Fruit fly (Drosophila melanogaster) S2 (cell line): Measurements from ENCODE around the gene Ac13E.

Experiments
- CG8478 ChIP-seq: fragments of >200 bp; optimal IDR thresholded peaks from 2 replicates; lab custom pipeline; 2018
- CTCF ChIP-seq, 2 experiments: fragments of >200 bp; optimal IDR thresholded peaks; 2 replicates each; lab custom pipeline; 2018

DNA sequence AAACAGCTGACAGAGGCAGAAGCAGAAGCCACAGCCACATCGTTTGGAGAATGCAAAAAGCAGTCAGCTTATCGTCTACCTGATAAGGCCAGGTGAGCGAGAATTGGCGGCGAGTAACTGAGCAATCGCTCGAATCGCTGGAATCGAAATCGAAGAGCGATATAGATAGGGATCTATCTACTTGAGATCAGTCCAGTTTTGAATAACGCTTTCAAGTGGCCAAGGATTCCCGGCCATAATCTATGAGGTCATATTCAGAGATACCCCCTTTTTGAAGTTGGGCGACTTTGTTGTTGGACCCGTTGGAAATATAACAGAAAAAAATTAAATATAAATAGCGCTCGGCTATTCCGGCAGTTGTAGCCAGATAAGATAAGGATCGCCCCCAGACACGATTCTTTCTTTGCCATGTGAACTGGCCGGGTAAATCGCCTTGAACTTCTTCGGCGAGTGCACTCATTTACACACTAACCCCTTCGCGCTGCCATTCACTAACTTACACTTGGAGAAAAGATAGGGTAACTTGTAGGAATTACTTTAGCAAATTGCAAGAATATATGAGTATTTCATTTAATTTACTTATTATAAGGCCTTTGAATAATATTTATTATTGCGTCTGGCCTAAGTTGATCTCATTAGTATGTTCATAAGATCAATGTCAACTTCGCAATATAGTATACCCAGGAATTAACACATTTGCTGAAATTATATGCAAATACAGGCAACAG is 31.5 kb downstream of the Ac13E start:
- TF ChIP-seq CG8478 (lab: Kevin White, UChicago), result no peak
- no peak for TF ChIP-seq CTCF (optimal IDR thresholded peaks at IDR 0.05; lab: Kevin White, UChicago)
